Fruit fly (Drosophila melanogaster) whole organism, embryonic: ENCODE data around the gene CG32099.
A peak's percentile ranks its signal among the peaks of the same experiment; 100 is the strongest.

Experiments used
- Abd-B ChIP-seq: fragments of 200-800 bp; sonication (Bioruptor generic); optimal IDR thresholded peaks from 2 replicates; lab custom pipeline; 2018; ENCODE audit warnings: missing biosample characterization, mild to moderate bottlenecking, missing genetic modification characterization, moderate library complexity
- Aef1 ChIP-seq: fragments of 200-800 bp; sonication (Bioruptor generic); IDR thresholded peaks from 3 replicates; pipeline ENCODE4 v1.3.6; 2022; ENCODE audit warnings: missing biosample characterization, missing genetic modification characterization
- Atf6 ChIP-seq: fragments of 200-800 bp; sonication (Bioruptor generic); IDR thresholded peaks from 2 replicates; pipeline ENCODE4 v1.3.6; 2022; ENCODE audit warnings: missing biosample characterization, missing genetic modification characterization
- B-H2 ChIP-seq: fragments of 200-800 bp; sonication (Bioruptor generic); optimal IDR thresholded peaks from 2 replicates; lab custom pipeline; 2018; ENCODE audit warnings: missing biosample characterization, mild to moderate bottlenecking, missing genetic modification characterization
- Bdp1 ChIP-seq: fragments of 200-800 bp; sonication (Bioruptor generic); optimal IDR thresholded peaks from 3 replicates; lab custom pipeline; 2016; ENCODE audit warnings: missing biosample characterization, missing genetic modification characterization
- CG10979 ChIP-seq: fragments of 200-800 bp; sonication (Bioruptor generic); optimal IDR thresholded peaks from 2 replicates; lab custom pipeline; 2018; ENCODE audit warnings: missing biosample characterization, mild to moderate bottlenecking, missing genetic modification characterization, moderate library complexity
- CG11085 ChIP-seq: fragments of 200-800 bp; sonication (Bioruptor generic); IDR thresholded peaks from 2 replicates; pipeline ENCODE4 v1.3.6; 2022; ENCODE audit warnings: missing biosample characterization, missing genetic modification characterization
- CG11398 ChIP-seq: fragments of 200-800 bp; sonication (Bioruptor generic); optimal IDR thresholded peaks from 2 replicates; lab custom pipeline; 2016; ENCODE audit warnings: missing biosample characterization, missing genetic modification characterization
- CG12942 ChIP-seq: fragments of 200-800 bp; sonication (Bioruptor generic); optimal IDR thresholded peaks from 3 replicates; lab custom pipeline; 2016; ENCODE audit warnings: missing biosample characterization, missing genetic modification characterization
- CG15514 ChIP-seq: fragments of 200-800 bp; sonication (Bioruptor generic); optimal IDR thresholded peaks from 3 replicates; lab custom pipeline; 2017; ENCODE audit warnings: missing biosample characterization, missing genetic modification characterization, mild to moderate bottlenecking, moderate library complexity, missing genetic modification reagents
- CG18599 ChIP-seq: fragments of 200-800 bp; sonication (Bioruptor generic); optimal IDR thresholded peaks from 3 replicates; lab custom pipeline; 2017; ENCODE audit warnings: missing biosample characterization, missing genetic modification characterization, mild to moderate bottlenecking, moderate library complexity, missing genetic modification reagents
- CG18764 ChIP-seq: fragments of 200-800 bp; sonication (Bioruptor generic); optimal IDR thresholded peaks from 3 replicates; lab custom pipeline; 2016; ENCODE audit warnings: missing biosample characterization, missing genetic modification characterization
- CG2678 ChIP-seq: fragments of 200-800 bp; sonication (Bioruptor generic); optimal IDR thresholded peaks from 3 replicates; lab custom pipeline; 2019; ENCODE audit warnings: missing biosample characterization, mild to moderate bottlenecking, missing genetic modification characterization, moderate library complexity
- CG2889 ChIP-seq: fragments of 200-800 bp; sonication (Bioruptor generic); IDR thresholded peaks from 3 replicates; pipeline ENCODE4 v1.3.6; 2022; ENCODE audit warnings: missing biosample characterization, missing genetic modification characterization
- CG32532 ChIP-seq: fragments of 200-800 bp; sonication (Bioruptor generic); IDR thresholded peaks from 2 replicates; pipeline ENCODE4 v1.3.6; 2022; ENCODE audit warnings: missing biosample characterization, missing genetic modification characterization
- CG34224 ChIP-seq: fragments of 200-800 bp; sonication (Bioruptor generic); IDR thresholded peaks from 3 replicates; pipeline ENCODE4 v1.3.6; 2022; ENCODE audit warnings: missing biosample characterization, missing genetic modification characterization; ENCODE audit not compliant: partially characterized antibody
- CG34376 ChIP-seq: fragments of 200-800 bp; sonication (Bioruptor generic); optimal IDR thresholded peaks from 2 replicates; lab custom pipeline; 2018; ENCODE audit warnings: missing biosample characterization, mild to moderate bottlenecking, missing genetic modification characterization
- CG3838 ChIP-seq: fragments of 200-800 bp; sonication (Bioruptor generic); optimal IDR thresholded peaks from 3 replicates; lab custom pipeline; 2016; ENCODE audit warnings: missing biosample characterization, missing genetic modification characterization
- CG5180 ChIP-seq: fragments of 200-800 bp; sonication (Bioruptor generic); optimal IDR thresholded peaks from 3 replicates; lab custom pipeline; 2017; ENCODE audit warnings: missing biosample characterization, missing genetic modification characterization, mild to moderate bottlenecking, moderate library complexity, missing genetic modification reagents
- D ChIP-seq, 2 experiments: fragments of 200-800 bp in 1 of 2; fragments of >200 bp in 1 of 2; sonication (Bioruptor generic) in 1 of 2; optimal IDR thresholded peaks; 2 replicates in 1 of 2; 3 replicates in 1 of 2; lab custom pipeline; 2017; ENCODE audit warnings: mild to moderate bottlenecking in 1 of 2, missing biosample characterization in 1 of 2, missing genetic modification characterization in 1 of 2, missing genetic modification reagents in 1 of 2
- Dfd ChIP-seq, 2 experiments: fragments of >200 bp; optimal IDR thresholded peaks; 2 replicates each; lab custom pipeline; 2017; ENCODE audit warnings: missing biosample characterization in 2 of 2, missing genetic modification characterization in 2 of 2
- Dp ChIP-seq: fragments of 200-800 bp; sonication (Bioruptor generic); optimal IDR thresholded peaks from 2 replicates; lab custom pipeline; 2018; ENCODE audit warnings: missing biosample characterization, mild to moderate bottlenecking, missing genetic modification characterization, moderate library complexity
- Elba2 ChIP-seq: fragments of 200-800 bp; sonication (Bioruptor generic); optimal IDR thresholded peaks from 3 replicates; lab custom pipeline; 2016; ENCODE audit warnings: missing biosample characterization, missing genetic modification characterization
- Kr ChIP-seq: fragments of 200-800 bp; sonication (Bioruptor generic); optimal IDR thresholded peaks from 2 replicates; lab custom pipeline; 2017; ENCODE audit warnings: missing biosample characterization, mild to moderate bottlenecking, missing genetic modification characterization
- Lpt ChIP-seq: fragments of >200 bp; optimal IDR thresholded peaks from 2 replicates; lab custom pipeline; 2018; ENCODE audit warnings: missing biosample characterization, missing genetic modification characterization
- MESR4 ChIP-seq: fragments of 200-800 bp; sonication (Bioruptor generic); optimal IDR thresholded peaks from 2 replicates; lab custom pipeline; 2018; ENCODE audit warnings: missing biosample characterization, mild to moderate bottlenecking, missing genetic modification characterization, moderate library complexity
- Max ChIP-seq: fragments of 200-800 bp; sonication (Bioruptor generic); optimal IDR thresholded peaks from 2 replicates; lab custom pipeline; 2016; ENCODE audit warnings: missing biosample characterization, mild to moderate bottlenecking, missing genetic modification characterization
- NC2α ChIP-seq: fragments of 200-800 bp; sonication (Bioruptor generic); optimal IDR thresholded peaks from 2 replicates; lab custom pipeline; 2016; ENCODE audit warnings: missing biosample characterization, missing genetic modification characterization
- Sry-δ ChIP-seq: fragments of 200-800 bp; sonication (Bioruptor generic); optimal IDR thresholded peaks from 2 replicates; lab custom pipeline; 2016; ENCODE audit warnings: missing biosample characterization, missing genetic modification characterization
- Ssrp ChIP-seq: fragments of 200-800 bp; sonication (Bioruptor generic); optimal IDR thresholded peaks from 2 replicates; lab custom pipeline; 2018; ENCODE audit warnings: missing biosample characterization, mild to moderate bottlenecking, missing genetic modification characterization, moderate library complexity
- Xbp1 ChIP-seq: fragments of 200-800 bp; sonication (Bioruptor generic); optimal IDR thresholded peaks from 3 replicates; lab custom pipeline; 2016; ENCODE audit warnings: missing biosample characterization, mild to moderate bottlenecking, missing genetic modification characterization
- ab ChIP-seq: fragments of 200-800 bp; sonication (Bioruptor generic); optimal IDR thresholded peaks from 2 replicates; lab custom pipeline; 2016; ENCODE audit warnings: missing biosample characterization, missing genetic modification characterization
- al ChIP-seq: fragments of 200-800 bp; sonication (Bioruptor generic); IDR thresholded peaks from 2 replicates; pipeline ENCODE4 v1.3.6; 2022; ENCODE audit warnings: missing biosample characterization, missing genetic modification characterization
- bcd ChIP-seq: fragments of 200-800 bp; sonication (Bioruptor generic); optimal IDR thresholded peaks from 2 replicates; lab custom pipeline; 2017; ENCODE audit warnings: missing biosample characterization, mild to moderate bottlenecking, missing genetic modification characterization
- bigmax ChIP-seq: fragments of 200-800 bp; sonication (Bioruptor generic); optimal IDR thresholded peaks from 2 replicates; lab custom pipeline; 2018; ENCODE audit warnings: missing biosample characterization, mild to moderate bottlenecking, missing genetic modification characterization
- caup ChIP-seq: fragments of 200-800 bp; sonication (Bioruptor generic); optimal IDR thresholded peaks from 3 replicates; lab custom pipeline; 2017; ENCODE audit warnings: missing biosample characterization, mild to moderate bottlenecking, missing genetic modification characterization, moderate library complexity; ENCODE audit not compliant: severe bottlenecking
- dm ChIP-seq: fragments of 200-800 bp; sonication (Bioruptor generic); optimal IDR thresholded peaks from 3 replicates; lab custom pipeline; 2016; ENCODE audit warnings: missing biosample characterization, missing genetic modification characterization
- gce ChIP-seq: fragments of 200-800 bp; sonication (Bioruptor generic); IDR thresholded peaks from 3 replicates; pipeline ENCODE4 v1.3.6; 2022; ENCODE audit warnings: missing biosample characterization, missing genetic modification characterization
- gcm ChIP-seq: fragments of 200-800 bp; sonication (Bioruptor generic); optimal IDR thresholded peaks from 2 replicates; lab custom pipeline; 2019; ENCODE audit warnings: missing biosample characterization, mild to moderate bottlenecking, missing genetic modification characterization, moderate library complexity
- h ChIP-seq: fragments of >200 bp; optimal IDR thresholded peaks from 2 replicates; lab custom pipeline; 2017
- knrl ChIP-seq: fragments of 200-800 bp; sonication (Bioruptor generic); IDR thresholded peaks from 3 replicates; pipeline ENCODE4 v1.3.6; 2022; ENCODE audit warnings: missing biosample characterization, missing genetic modification characterization; ENCODE audit not compliant: partially characterized antibody
- lmd ChIP-seq: fragments of 200-800 bp; sonication (Bioruptor generic); IDR thresholded peaks from 2 replicates; pipeline ENCODE4 v1.3.6; 2022; ENCODE audit warnings: missing biosample characterization, missing genetic modification characterization
- org-1 ChIP-seq: fragments of 200-800 bp; sonication (Bioruptor generic); optimal IDR thresholded peaks from 2 replicates; lab custom pipeline; 2017; ENCODE audit warnings: missing biosample characterization, missing genetic modification characterization
- pum ChIP-seq: fragments of 200-800 bp; sonication (Bioruptor generic); optimal IDR thresholded peaks from 2 replicates; lab custom pipeline; 2016; ENCODE audit warnings: missing biosample characterization, missing genetic modification characterization
- ro ChIP-seq: fragments of 200-800 bp; sonication (Bioruptor generic); IDR thresholded peaks from 2 replicates; pipeline ENCODE4 v1.3.6; 2022; ENCODE audit warnings: missing biosample characterization, missing genetic modification characterization
- salm ChIP-seq: fragments of 200-800 bp; sonication (Bioruptor generic); optimal IDR thresholded peaks from 2 replicates; lab custom pipeline; 2018; ENCODE audit warnings: missing biosample characterization, mild to moderate bottlenecking, missing genetic modification characterization
- tx ChIP-seq: fragments of 200-800 bp; sonication (Bioruptor generic); optimal IDR thresholded peaks from 2 replicates; lab custom pipeline; 2016; ENCODE audit warnings: missing biosample characterization, missing genetic modification characterization
- unpg ChIP-seq: fragments of 200-800 bp; sonication (Bioruptor generic); optimal IDR thresholded peaks from 3 replicates; lab custom pipeline; 2018; ENCODE audit warnings: missing biosample characterization, mild to moderate bottlenecking, missing genetic modification characterization, moderate library complexity
- vfl ChIP-seq: fragments of 200-800 bp; sonication (Bioruptor generic); optimal IDR thresholded peaks from 2 replicates; lab custom pipeline; 2016; ENCODE audit warnings: missing biosample characterization, missing genetic modification characterization

Gene CG32099

DNA sequence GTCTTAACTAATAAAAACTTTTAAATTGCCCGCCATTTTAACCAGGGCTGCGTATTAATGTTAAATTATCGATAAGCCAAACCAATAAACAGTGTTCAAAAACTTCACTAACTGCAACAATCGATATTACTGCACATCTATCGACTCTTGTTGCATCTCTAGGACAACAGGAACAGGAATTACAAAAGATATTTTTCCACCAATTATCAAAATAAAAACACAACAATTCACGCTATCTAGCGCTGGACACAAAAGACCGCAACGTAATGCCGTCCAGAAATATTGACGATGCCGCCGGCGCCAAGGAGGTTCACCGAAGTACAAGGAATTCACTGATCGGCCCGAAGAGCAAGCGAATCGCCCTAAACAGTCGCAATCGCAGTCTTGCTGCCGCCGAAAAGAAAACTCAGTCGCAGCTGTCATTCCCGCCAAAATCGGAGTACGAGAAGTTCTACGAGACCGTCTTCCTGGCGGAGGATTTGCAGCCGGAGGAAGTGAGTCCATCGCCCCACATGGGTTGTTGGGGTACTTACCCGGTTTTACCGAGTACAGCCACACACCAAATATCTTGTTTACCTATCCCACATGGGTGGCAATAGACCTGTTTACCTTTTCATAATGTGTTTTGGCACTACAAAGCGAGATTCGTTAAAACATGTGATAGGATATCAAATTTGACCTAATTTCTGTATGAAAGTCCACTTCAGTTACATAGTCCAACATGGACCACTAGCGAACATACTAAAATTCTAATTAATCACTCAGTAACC lies 32.9 kb upstream of the CG32099 start, which contains the start of gene vers (continued):
- TF ChIP-seq CG34224 (GFP tag; lab: Robert Waterston, UW) (peak; percentile 94), Kr (GFP tag; lab: Kevin White, UChicago) (no peak), CG34376 (GFP tag; lab: Kevin White, UChicago) (peak; percentile 38), CG18764 (no peak), vfl (GFP tag; lab: Kevin White, UChicago) (peak; percentile 12), CG2678 (no peak), D (optimal IDR thresholded peaks at IDR 0.05; lab: Kevin White, UChicago) (no peak), D (GFP tag; optimal IDR thresholded peaks at IDR 0.05; lab: Kevin White, UChicago) (no peak), knrl (GFP tag; lab: Robert Waterston, UW) (peak; percentile 90), Sry-δ (GFP tag; lab: Kevin White, UChicago) (peak; percentile 97), gce (GFP tag; lab: Robert Waterston, UW) (no peak), CG15514 (GFP tag; lab: Kevin White, UChicago) (peak; percentile 56), Abd-B (GFP tag; lab: Kevin White, UChicago) (peak; percentile 7), bigmax (GFP tag; lab: Kevin White, UChicago) (no peak), CG3838 (GFP tag; lab: Kevin White, UChicago) (no peak), ab (GFP tag; lab: Kevin White, UChicago) (no peak), CG18599 (GFP tag; lab: Kevin White, UChicago) (no peak), CG5180 (GFP tag; lab: Kevin White, UChicago) (no peak), org-1 (GFP tag; lab: Kevin White, UChicago) (no peak), CG10979 (tag; lab: Kevin White, UChicago) (no peak), B-H2 (peak; percentile 43), lmd (GFP tag; lab: Robert Waterston, UW) (no peak; the same call in 1 of the 2 replicates), Elba2 (GFP tag; lab: Kevin White, UChicago) (peak; percentile 75), dm (peak; percentile 13), Atf6 (GFP tag; lab: Robert Waterston, UW) (peak; percentile 17; the same call in 1 of the 2 replicates), Max (GFP tag; lab: Kevin White, UChicago) (peak; percentile 56), MESR4 (GFP tag; lab: Kevin White, UChicago) (peak; percentile 67), Bdp1 (no peak), salm (tag; lab: Kevin White, UChicago) (no peak), unpg (GFP tag; lab: Kevin White, UChicago) (no peak), Ssrp (tag; lab: Kevin White, UChicago) (no peak), pum (GFP tag; lab: Kevin White, UChicago) (no peak), bcd (GFP tag; lab: Kevin White, UChicago) (no peak), CG11085 (no peak), caup (GFP tag; lab: Kevin White, UChicago) (no peak), CG11398 (GFP tag; lab: Kevin White, UChicago) (no peak), CG12942 (GFP tag; lab: Kevin White, UChicago) (no peak), Dfd (GFP tag; optimal IDR thresholded peaks at IDR 0.05; lab: Kevin White, UChicago) (no peak), gcm (GFP tag; lab: Kevin White, UChicago) (no peak), ro (no peak), NC2α (GFP tag; lab: Kevin White, UChicago) (no peak), CG2889 (GFP tag; lab: Robert Waterston, UW) (no peak), Dp (GFP tag; lab: Kevin White, UChicago) (peak; percentile 98), h (lab: Kevin White, UChicago) (no peak), al (GFP tag; lab: Robert Waterston, UW) (no peak), tx (GFP tag; lab: Kevin White, UChicago) (no peak), Lpt (GFP tag; lab: Kevin White, UChicago) (no peak), Xbp1 (GFP tag; lab: Kevin White, UChicago) (peak; percentile 4), CG32532 (GFP tag; lab: Robert Waterston, UW) (peak; percentile 19; the same call in 1 of the 2 replicates), Aef1 (GFP tag; lab: Robert Waterston, UW) (no peak)
